Worm (Caenorhabditis elegans): ENCODE data around the gene lmbr-1.
A peak's percentile ranks its signal among the peaks of the same experiment; 100 is the strongest.

DNA sequence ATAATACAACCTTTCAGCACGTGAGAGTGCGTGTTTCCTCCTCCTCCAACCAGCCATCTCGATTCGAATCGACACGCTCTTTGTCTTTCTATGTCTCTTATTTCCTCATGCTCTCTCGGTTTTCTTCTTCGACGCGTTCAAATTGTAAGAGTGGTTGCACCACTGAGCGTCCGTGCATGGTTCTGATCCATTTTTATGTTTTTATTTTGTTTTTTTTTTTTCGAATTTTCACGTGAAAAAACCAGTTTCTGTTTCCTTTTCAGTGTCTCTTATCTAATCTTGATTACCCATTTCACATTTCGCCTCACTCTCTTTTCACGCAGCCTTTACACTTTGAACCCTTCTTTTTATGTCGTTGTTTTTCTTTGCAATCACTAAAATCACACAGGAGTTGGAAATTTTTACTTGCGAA, 1.2 kb upstream of the lmbr-1 start:
- TF ChIP-seq F13H6.1 (tag; optimal IDR thresholded peaks at IDR 0.05), result peak; percentile 54
- TF ChIP-seq nhr-11 (tag; optimal IDR thresholded peaks at IDR 0.05), result no peak
- no peak for TF ChIP-seq skn-1 (tag; optimal IDR thresholded peaks at IDR 0.05)
- TF ChIP-seq aly-2 (tag; optimal IDR thresholded peaks at IDR 0.05), result no peak
- no peak for TF ChIP-seq R02D3.7 (tag; optimal IDR thresholded peaks at IDR 0.05)
- peak; percentile 53 for TF ChIP-seq nhr-21 (tag; optimal IDR thresholded peaks at IDR 0.05)
- TF ChIP-seq C34F6.9 (tag; optimal IDR thresholded peaks at IDR 0.05), result peak; percentile 68
- peak in 1 of 2 experiments; percentile 63 for TF ChIP-seq lsy-2 (tag; optimal IDR thresholded peaks at IDR 0.05)
- TF ChIP-seq fos-1 (tag; optimal IDR thresholded peaks at IDR 0.05), result peak; percentile 46
- TF ChIP-seq nhr-6 (tag; optimal IDR thresholded peaks at IDR 0.05), result no peak
- TF ChIP-seq unc-62 (GFP tag; optimal IDR thresholded peaks at IDR 0.05), result no peak
